Fruit fly (Drosophila melanogaster): Measurements from ENCODE around the gene Fancm.

DNA sequence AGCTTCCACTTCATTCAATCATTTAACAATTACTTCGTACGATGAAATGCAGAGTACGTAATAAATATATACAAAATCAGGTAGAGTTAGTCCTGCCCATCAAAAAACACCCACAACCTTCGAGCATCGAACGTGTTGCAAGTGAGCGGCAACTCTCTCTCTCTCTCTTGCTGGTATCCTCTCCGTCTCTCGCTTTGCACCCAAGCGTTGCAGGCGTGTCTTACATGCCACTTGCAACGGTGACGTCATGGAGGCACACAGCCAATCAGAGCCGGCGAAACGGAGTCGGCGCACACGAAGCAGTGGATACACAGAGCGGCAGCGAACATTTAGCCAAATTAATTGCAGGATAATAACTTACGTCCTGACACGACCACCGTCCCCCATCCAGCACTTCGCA is 22.2 kb upstream of the Fancm start:
- TF ChIP-seq tin (GFP tag; optimal IDR thresholded peaks at IDR 0.05) (no peak), B-H1 (GFP tag; IDR thresholded peaks at IDR 0.05) (no peak), CG42726 (GFP tag; IDR thresholded peaks at IDR 0.05; ENCODE audit: partially characterized antibody) (no peak), Lhr (GFP tag; optimal IDR thresholded peaks at IDR 0.05) (no peak), Nf-YB (GFP tag; optimal IDR thresholded peaks at IDR 0.05) (peak; percentile 97), CG12071 (GFP tag; optimal IDR thresholded peaks at IDR 0.05) (no peak)

Data from whole organism, embryonic.